Fruit fly (Drosophila melanogaster): ENCODE data around the gene brk.
A peak's percentile ranks its signal among the peaks of the same experiment; 100 is the strongest.

brk gene

dm6 chrX:7300722-7301350 lies 6.9 kb upstream of the brk start:
- TF ChIP-seq dmrt93B (GFP tag; optimal IDR thresholded peaks at IDR 0.05) (no peak), Dif (GFP tag; optimal IDR thresholded peaks at IDR 0.05; ENCODE audit: partially characterized antibody) (peak; percentile 67), Hr78 (GFP tag; optimal IDR thresholded peaks at IDR 0.05) (no peak), psq (GFP tag; optimal IDR thresholded peaks at IDR 0.05) (peak; percentile 88), fru (GFP tag; optimal IDR thresholded peaks at IDR 0.05) (peak; percentile 32), CG9705 (GFP tag; optimal IDR thresholded peaks at IDR 0.05) (no peak), Abd-B (GFP tag; optimal IDR thresholded peaks at IDR 0.05) (no peak), jim (GFP tag; optimal IDR thresholded peaks at IDR 0.05) (peak; percentile 80), Mio (GFP tag; optimal IDR thresholded peaks at IDR 0.05) (no peak), Hr83 (GFP tag; optimal IDR thresholded peaks at IDR 0.05; ENCODE audit: poor library complexity, severe bottlenecking) (peak; percentile 42), Hnf4 (GFP tag; optimal IDR thresholded peaks at IDR 0.05) (peak; percentile 36), dl (GFP tag; optimal IDR thresholded peaks at IDR 0.05; ENCODE audit: insufficient read depth in 1 of 2, partially characterized antibody in 2 of 2) (peak; percentile 46 to 55), CrebA (GFP tag; optimal IDR thresholded peaks at IDR 0.05; ENCODE audit: borderline replicate concordance) (peak; percentile 28), h (GFP tag; optimal IDR thresholded peaks at IDR 0.05) (peak; percentile 48), sv (GFP tag; optimal IDR thresholded peaks at IDR 0.05) (no peak)

dm6 chrX:7301351-7302328 lies 6.1 kb upstream of the brk start:
- peak; percentile 42 for TF ChIP-seq fru (GFP tag; optimal IDR thresholded peaks at IDR 0.05)
- TF ChIP-seq Dfd (GFP tag; optimal IDR thresholded peaks at IDR 0.05) = peak; percentile 37
- TF ChIP-seq Dif (GFP tag; optimal IDR thresholded peaks at IDR 0.05; ENCODE audit: partially characterized antibody) = peak; percentile 46
- TF ChIP-seq woc (GFP tag; optimal IDR thresholded peaks at IDR 0.05) = peak; percentile 72
- peak; percentile 83 for TF ChIP-seq Sp1 (GFP tag; optimal IDR thresholded peaks at IDR 0.05)
- TF ChIP-seq N (GFP tag; optimal IDR thresholded peaks at IDR 0.05) = no peak
- no peak for TF ChIP-seq jim (GFP tag; optimal IDR thresholded peaks at IDR 0.05)
- peak; percentile 75 for TF ChIP-seq ey (GFP tag; optimal IDR thresholded peaks at IDR 0.05)
- no peak for TF ChIP-seq lola (GFP tag; optimal IDR thresholded peaks at IDR 0.05)
- TF ChIP-seq psq (GFP tag; optimal IDR thresholded peaks at IDR 0.05) = peak; percentile 95
- TF ChIP-seq dl (GFP tag; optimal IDR thresholded peaks at IDR 0.05; ENCODE audit: insufficient read depth in 1 of 2, partially characterized antibody in 2 of 2) = no peak
- TF ChIP-seq Hr83 (GFP tag; optimal IDR thresholded peaks at IDR 0.05; ENCODE audit: poor library complexity, severe bottlenecking) = peak; percentile 22
- peak; percentile 46 for TF ChIP-seq sage (GFP tag; optimal IDR thresholded peaks at IDR 0.05)
- TF ChIP-seq usp (GFP tag; optimal IDR thresholded peaks at IDR 0.05) = no peak
- peak; percentile 81 for TF ChIP-seq dmrt93B (GFP tag; optimal IDR thresholded peaks at IDR 0.05)
- TF ChIP-seq Vsx2 (GFP tag; optimal IDR thresholded peaks at IDR 0.05; ENCODE audit: partially characterized antibody) = peak; percentile 67
- TF ChIP-seq CG9705 (GFP tag; optimal IDR thresholded peaks at IDR 0.05) = peak; percentile 64
- TF ChIP-seq foxo (GFP tag; optimal IDR thresholded peaks at IDR 0.05) = peak in 1 of 2 experiments; percentile 71
- TF ChIP-seq CG32264 (GFP tag; optimal IDR thresholded peaks at IDR 0.05) = no peak
- TF ChIP-seq Mio (GFP tag; optimal IDR thresholded peaks at IDR 0.05) = no peak
- peak; percentile 42 for TF ChIP-seq sv (GFP tag; optimal IDR thresholded peaks at IDR 0.05)
- TF ChIP-seq tai (GFP tag; optimal IDR thresholded peaks at IDR 0.05) = peak; percentile 29
- peak; percentile 66 for TF ChIP-seq HLH106 (tag; optimal IDR thresholded peaks at IDR 0.05)
- no peak for TF ChIP-seq Jra (GFP tag; optimal IDR thresholded peaks at IDR 0.05)
- TF ChIP-seq h (GFP tag; optimal IDR thresholded peaks at IDR 0.05) = peak; percentile 73
- peak; percentile 4 for TF ChIP-seq GATAd (GFP tag; optimal IDR thresholded peaks at IDR 0.05)
- peak; percentile 57 for TF ChIP-seq rgr (GFP tag; optimal IDR thresholded peaks at IDR 0.05)
- TF ChIP-seq pan (optimal IDR thresholded peaks at IDR 0.05) = no peak
- TF ChIP-seq br (GFP tag; optimal IDR thresholded peaks at IDR 0.05) = peak; percentile 59
- no peak for TF ChIP-seq Myc (optimal IDR thresholded peaks at IDR 0.05)
- peak; percentile 59 for TF ChIP-seq OdsH (GFP tag; optimal IDR thresholded peaks at IDR 0.05)
- TF ChIP-seq Rel (GFP tag; optimal IDR thresholded peaks at IDR 0.05) = no peak
- no peak for TF ChIP-seq Rel (tag; optimal IDR thresholded peaks at IDR 0.05)
- peak; percentile 39 for TF ChIP-seq Hnf4 (GFP tag; optimal IDR thresholded peaks at IDR 0.05)
- no peak for TF ChIP-seq dsf (GFP tag; optimal IDR thresholded peaks at IDR 0.05; ENCODE audit: borderline replicate concordance)
- TF ChIP-seq CrebA (GFP tag; optimal IDR thresholded peaks at IDR 0.05; ENCODE audit: borderline replicate concordance) = no peak

All from whole organism, wandering third instar larva.